Worm (Caenorhabditis elegans): ENCODE results near the gene C29E4.13.
"Not testable (repeated sequence)": the region's sequence is repeated elsewhere in the genome, so short reads cannot be mapped to it uniquely, and the experiment has no call there.

ce11 chrIII:7962641-7963040 is 34.1 kb upstream of the C29E4.13 start, which contains the start of gene F54H12.4:
- TF ChIP-seq F13H6.1 (tag; optimal IDR thresholded peaks at IDR 0.05); ceh-82 (tag; optimal IDR thresholded peaks at IDR 0.05); nhr-77 (tag; optimal IDR thresholded peaks at IDR 0.05); lin-13 (GFP tag; optimal IDR thresholded peaks at IDR 0.05); unc-62 (GFP tag; optimal IDR thresholded peaks at IDR 0.05); ztf-11 (tag; optimal IDR thresholded peaks at IDR 0.05); ama-1 (optimal IDR thresholded peaks at IDR 0.05); nhr-11 (tag; optimal IDR thresholded peaks at IDR 0.05): not testable (repeated sequence)

Data from whole organism, L2 larva.